Fruit fly (Drosophila melanogaster) whole organism, embryonic: ENCODE data around the gene CG7943.

ENCODE experiments used
- Asciz ChIP-seq: fragments of 200-800 bp; sonication (Bioruptor generic); optimal IDR thresholded peaks from 2 replicates; lab custom pipeline; 2017; ENCODE audit warnings: missing biosample characterization, mild to moderate bottlenecking, missing genetic modification characterization, missing genetic modification reagents
- Blimp-1 ChIP-seq: fragments of 200-800 bp; sonication (Bioruptor generic); optimal IDR thresholded peaks from 3 replicates; lab custom pipeline; 2018; ENCODE audit warnings: missing biosample characterization, missing genetic modification characterization, mild to moderate bottlenecking, moderate library complexity, missing genetic modification reagents
- CG10267 ChIP-seq: fragments of 200-800 bp; sonication (Bioruptor generic); optimal IDR thresholded peaks from 2 replicates; lab custom pipeline; 2018; ENCODE audit warnings: missing biosample characterization, mild to moderate bottlenecking, missing genetic modification characterization, moderate library complexity
- CG10431 ChIP-seq: fragments of 200-800 bp; sonication (Bioruptor generic); optimal IDR thresholded peaks from 3 replicates; lab custom pipeline; 2018; ENCODE audit warnings: missing biosample characterization, mild to moderate bottlenecking, missing genetic modification characterization
- CG11456 ChIP-seq: fragments of 200-800 bp; sonication (Bioruptor generic); IDR thresholded peaks from 3 replicates; pipeline ENCODE4 v1.3.6; 2022; ENCODE audit warnings: missing biosample characterization, missing genetic modification characterization
- CG12299 ChIP-seq: fragments of 200-800 bp; sonication (Bioruptor generic); optimal IDR thresholded peaks from 2 replicates; lab custom pipeline; 2018; ENCODE audit warnings: missing biosample characterization, mild to moderate bottlenecking, missing genetic modification characterization
- CG15011 ChIP-seq: fragments of 200-800 bp; sonication (Bioruptor generic); optimal IDR thresholded peaks from 3 replicates; lab custom pipeline; 2018; ENCODE audit warnings: missing biosample characterization, mild to moderate bottlenecking, missing genetic modification characterization
- CG15514 ChIP-seq: fragments of 200-800 bp; sonication (Bioruptor generic); optimal IDR thresholded peaks from 3 replicates; lab custom pipeline; 2017; ENCODE audit warnings: missing biosample characterization, missing genetic modification characterization, mild to moderate bottlenecking, moderate library complexity, missing genetic modification reagents
- CG1792 ChIP-seq: fragments of 200-800 bp; sonication (Bioruptor generic); optimal IDR thresholded peaks from 2 replicates; lab custom pipeline; 2016; ENCODE audit warnings: missing biosample characterization, missing genetic modification characterization
- CG18599 ChIP-seq: fragments of 200-800 bp; sonication (Bioruptor generic); optimal IDR thresholded peaks from 3 replicates; lab custom pipeline; 2017; ENCODE audit warnings: missing biosample characterization, missing genetic modification characterization, mild to moderate bottlenecking, moderate library complexity, missing genetic modification reagents
- CG2678 ChIP-seq: fragments of 200-800 bp; sonication (Bioruptor generic); optimal IDR thresholded peaks from 3 replicates; lab custom pipeline; 2019; ENCODE audit warnings: missing biosample characterization, mild to moderate bottlenecking, missing genetic modification characterization, moderate library complexity
- CG30431 ChIP-seq: fragments of 200-800 bp; sonication (Bioruptor generic); optimal IDR thresholded peaks from 2 replicates; lab custom pipeline; 2017; ENCODE audit warnings: missing biosample characterization, missing genetic modification characterization
- CG31441 ChIP-seq: fragments of 200-800 bp; sonication (Bioruptor generic); IDR thresholded peaks from 2 replicates; pipeline ENCODE4 v1.3.6; 2022; ENCODE audit warnings: missing biosample characterization, missing genetic modification characterization
- CG5180 ChIP-seq: fragments of 200-800 bp; sonication (Bioruptor generic); optimal IDR thresholded peaks from 3 replicates; lab custom pipeline; 2017; ENCODE audit warnings: missing biosample characterization, missing genetic modification characterization, mild to moderate bottlenecking, moderate library complexity, missing genetic modification reagents
- CG7271 ChIP-seq: fragments of 200-800 bp; sonication (Bioruptor generic); optimal IDR thresholded peaks from 2 replicates; lab custom pipeline; 2018; ENCODE audit warnings: missing biosample characterization, mild to moderate bottlenecking, missing genetic modification characterization, moderate library complexity
- CG7928 ChIP-seq: fragments of 200-800 bp; sonication (Bioruptor generic); optimal IDR thresholded peaks from 2 replicates; lab custom pipeline; 2017; ENCODE audit warnings: missing biosample characterization, mild to moderate bottlenecking, missing genetic modification characterization
- CG7987 ChIP-seq: fragments of 200-800 bp; sonication (Bioruptor generic); optimal IDR thresholded peaks from 2 replicates; lab custom pipeline; 2018; ENCODE audit warnings: missing biosample characterization, mild to moderate bottlenecking, missing genetic modification characterization, moderate library complexity
- CG9932 ChIP-seq: fragments of 200-800 bp; sonication (Bioruptor generic); IDR thresholded peaks from 2 replicates; pipeline ENCODE4 v1.3.6; 2022; ENCODE audit warnings: missing biosample characterization, missing genetic modification characterization
- CrebB ChIP-seq: fragments of 200-800 bp; sonication (Bioruptor generic); optimal IDR thresholded peaks from 3 replicates; lab custom pipeline; 2018; ENCODE audit warnings: missing biosample characterization, mild to moderate bottlenecking, missing genetic modification characterization
- ERR ChIP-seq: fragments of 200-800 bp; sonication (Bioruptor generic); optimal IDR thresholded peaks from 2 replicates; lab custom pipeline; 2016; ENCODE audit warnings: missing biosample characterization, missing genetic modification characterization
- H2.0 ChIP-seq: fragments of 200-800 bp; sonication (Bioruptor generic); IDR thresholded peaks from 2 replicates; pipeline ENCODE4 v1.3.6; 2022; ENCODE audit warnings: missing biosample characterization, missing genetic modification characterization
- Hr3 ChIP-seq: fragments of 200-800 bp; sonication (Bioruptor generic); optimal IDR thresholded peaks from 3 replicates; lab custom pipeline; 2016; ENCODE audit warnings: missing biosample characterization, missing genetic modification characterization
- Mrtf ChIP-seq: fragments of 200-800 bp; sonication (Bioruptor generic); IDR thresholded peaks from 3 replicates; pipeline ENCODE4 v1.3.6; 2022; ENCODE audit warnings: missing biosample characterization, missing genetic modification characterization
- Nf-YC ChIP-seq: fragments of 200-800 bp; optimal IDR thresholded peaks from 3 replicates; lab custom pipeline; 2019; ENCODE audit warnings: missing biosample characterization, mild to moderate bottlenecking, missing genetic modification characterization, moderate library complexity
- PHDP ChIP-seq: fragments of 200-800 bp; sonication (Bioruptor generic); optimal IDR thresholded peaks from 3 replicates; lab custom pipeline; 2018; ENCODE audit warnings: missing biosample characterization, mild to moderate bottlenecking, missing genetic modification characterization, moderate library complexity
- Pdp1 ChIP-seq, 2 experiments: fragments of 200-800 bp; sonication (Bioruptor generic); optimal IDR thresholded peaks; 3 replicates each; lab custom pipeline; 2016; ENCODE audit warnings: missing biosample characterization in 2 of 2, missing genetic modification characterization in 2 of 2, mild to moderate bottlenecking in 1 of 2, moderate library complexity in 1 of 2
- Poxn ChIP-seq: fragments of 200-800 bp; sonication (Bioruptor generic); IDR thresholded peaks from 2 replicates; pipeline ENCODE4 v1.3.6; 2022; ENCODE audit warnings: missing biosample characterization, missing genetic modification characterization
- Six4 ChIP-seq: fragments of 200-800 bp; sonication (Bioruptor generic); optimal IDR thresholded peaks from 2 replicates; lab custom pipeline; 2016; ENCODE audit warnings: missing biosample characterization, missing genetic modification characterization
- Sry-β ChIP-seq: fragments of 200-800 bp; sonication (Bioruptor generic); optimal IDR thresholded peaks from 2 replicates; lab custom pipeline; 2018; ENCODE audit warnings: missing biosample characterization, mild to moderate bottlenecking, missing genetic modification characterization, moderate library complexity
- abd-A ChIP-seq: fragments of 200-800 bp; sonication (Bioruptor generic); optimal IDR thresholded peaks from 3 replicates; lab custom pipeline; 2019; ENCODE audit warnings: missing biosample characterization, mild to moderate bottlenecking, missing genetic modification characterization, moderate library complexity
- bcd ChIP-seq: fragments of 200-800 bp; sonication (Bioruptor generic); optimal IDR thresholded peaks from 2 replicates; lab custom pipeline; 2017; ENCODE audit warnings: missing biosample characterization, mild to moderate bottlenecking, missing genetic modification characterization
- bsh ChIP-seq, 2 experiments: fragments of 200-800 bp; sonication (Bioruptor generic); optimal IDR thresholded peaks; 2 replicates each; lab custom pipeline; 2017 to 2018; ENCODE audit warnings: mild to moderate bottlenecking in 2 of 2, missing biosample characterization in 2 of 2, missing genetic modification characterization in 2 of 2, moderate library complexity in 1 of 2
- crp ChIP-seq, 2 experiments: fragments of 200-800 bp; sonication (Bioruptor generic); optimal IDR thresholded peaks; 2 replicates in 1 of 2; 3 replicates in 1 of 2; lab custom pipeline; 2017; ENCODE audit warnings: missing biosample characterization in 2 of 2, missing genetic modification characterization in 2 of 2, mild to moderate bottlenecking in 1 of 2, moderate library complexity in 1 of 2
- dimm ChIP-seq: fragments of 200-800 bp; sonication (Bioruptor generic); IDR thresholded peaks from 2 replicates; pipeline ENCODE4 v1.3.6; 2022; ENCODE audit warnings: missing biosample characterization, missing genetic modification characterization
- dmrt99B ChIP-seq: fragments of 200-800 bp; sonication (Bioruptor generic); optimal IDR thresholded peaks from 2 replicates; lab custom pipeline; 2018; ENCODE audit warnings: missing biosample characterization, mild to moderate bottlenecking, missing genetic modification characterization, moderate library complexity
- gsb-n ChIP-seq: fragments of 200-800 bp; sonication (Bioruptor generic); optimal IDR thresholded peaks from 3 replicates; lab custom pipeline; 2018; ENCODE audit warnings: missing biosample characterization, mild to moderate bottlenecking, missing genetic modification characterization
- h ChIP-seq: fragments of >200 bp; optimal IDR thresholded peaks from 2 replicates; lab custom pipeline; 2017
- hbn ChIP-seq: fragments of 200-800 bp; sonication (Bioruptor generic); IDR thresholded peaks from 2 replicates; pipeline ENCODE4 v1.3.6; 2022; ENCODE audit warnings: missing biosample characterization, missing genetic modification characterization; ENCODE audit not compliant: partially characterized antibody
- jumu ChIP-seq: fragments of 200-800 bp; sonication (Bioruptor generic); optimal IDR thresholded peaks from 3 replicates; lab custom pipeline; 2016; ENCODE audit warnings: missing biosample characterization, missing genetic modification characterization
- klu ChIP-seq: fragments of 200-800 bp; sonication (Bioruptor generic); IDR thresholded peaks from 2 replicates; pipeline ENCODE4 v1.3.6; 2022; ENCODE audit warnings: missing biosample characterization, missing genetic modification characterization
- mld ChIP-seq: fragments of 200-800 bp; sonication (Bioruptor generic); IDR thresholded peaks from 3 replicates; pipeline ENCODE4 v1.3.6; 2022; ENCODE audit warnings: missing biosample characterization, missing genetic modification characterization; ENCODE audit not compliant: partially characterized antibody
- nerfin-1 ChIP-seq: fragments of 200-800 bp; sonication (Bioruptor generic); optimal IDR thresholded peaks from 3 replicates; lab custom pipeline; 2019; ENCODE audit warnings: missing biosample characterization, mild to moderate bottlenecking, missing genetic modification characterization, moderate library complexity
- nom ChIP-seq: fragments of 200-800 bp; sonication (Bioruptor generic); optimal IDR thresholded peaks from 2 replicates; lab custom pipeline; 2017; ENCODE audit warnings: missing biosample characterization, missing genetic modification characterization, mild to moderate bottlenecking, moderate library complexity, missing genetic modification reagents
- odd ChIP-seq: fragments of 200-800 bp; sonication (Bioruptor generic); optimal IDR thresholded peaks from 2 replicates; lab custom pipeline; 2017; ENCODE audit warnings: missing biosample characterization, mild to moderate bottlenecking, missing genetic modification characterization
- run ChIP-seq: fragments of 200-800 bp; sonication (Bioruptor generic); optimal IDR thresholded peaks from 3 replicates; lab custom pipeline; 2018; ENCODE audit warnings: missing biosample characterization, mild to moderate bottlenecking, missing genetic modification characterization
- scrt ChIP-seq: fragments of 200-800 bp; sonication (Bioruptor generic); optimal IDR thresholded peaks from 2 replicates; lab custom pipeline; 2018; ENCODE audit warnings: missing biosample characterization, mild to moderate bottlenecking, missing genetic modification characterization, moderate library complexity
- unc-4 ChIP-seq: fragments of 200-800 bp; sonication (Bioruptor generic); IDR thresholded peaks from 2 replicates; pipeline ENCODE4 v1.3.6; 2022; ENCODE audit warnings: missing biosample characterization, missing genetic modification characterization; ENCODE audit not compliant: partially characterized antibody
- zen2 ChIP-seq: fragments of 200-800 bp; sonication (Bioruptor generic); IDR thresholded peaks from 3 replicates; pipeline ENCODE4 v1.3.6; 2022; ENCODE audit warnings: missing biosample characterization, missing genetic modification characterization; ENCODE audit not compliant: partially characterized antibody

The CG7943 gene

DNA sequence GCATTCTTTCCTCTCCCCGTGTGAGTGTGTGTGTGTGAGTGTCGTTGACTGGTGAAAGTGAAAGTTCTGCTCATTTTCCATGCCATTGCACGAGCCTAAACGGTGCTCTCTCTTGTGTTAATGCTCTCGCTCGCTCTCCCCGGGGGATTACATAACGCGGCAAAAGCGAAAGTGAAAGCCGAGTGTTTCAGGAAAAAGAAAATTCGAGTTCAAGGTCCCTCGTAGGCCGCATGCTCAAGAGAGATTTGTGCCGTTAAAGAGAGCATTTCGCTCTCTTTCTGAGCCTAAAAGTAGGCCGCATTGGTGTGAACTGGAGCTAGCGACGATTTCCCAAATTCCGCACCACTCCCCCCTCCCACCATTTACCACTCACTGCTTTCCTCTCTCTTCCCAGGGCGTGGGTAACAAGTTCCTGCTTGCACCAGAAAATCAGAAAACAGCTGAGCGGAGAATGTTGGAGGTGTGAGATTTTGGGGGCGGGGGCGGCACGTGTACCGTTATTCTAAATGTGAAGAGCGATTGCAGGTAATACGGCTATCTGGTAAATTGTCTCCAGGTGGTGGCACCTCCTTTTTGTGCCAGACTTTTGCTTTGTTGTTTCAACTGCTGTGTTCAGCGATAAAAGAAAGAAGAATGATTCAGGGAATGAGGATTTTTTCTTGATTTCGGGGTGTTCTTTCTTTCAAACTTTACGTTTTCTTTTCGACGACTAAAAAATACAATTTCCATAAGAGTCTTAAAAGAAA is 44.2 kb downstream of the CG7943 start (continued):
- TF ChIP-seq Hr3 (GFP tag; lab: Kevin White, UChicago) (no peak), CG18599 (no peak), Six4 (GFP tag; lab: Kevin White, UChicago) (no peak), CG7987 (no peak), klu (GFP tag; lab: Robert Waterston, UW) (no peak), CG1792 (GFP tag; lab: Kevin White, UChicago) (no peak), crp (GFP tag; optimal IDR thresholded peaks at IDR 0.05; lab: Kevin White, UChicago) (peak in 1 of 2 experiments; percentile 41), CG31441 (GFP tag; lab: Robert Waterston, UW) (no peak), Mrtf (no peak), Poxn (GFP tag; lab: Robert Waterston, UW) (no peak), CG12299 (tag; lab: Kevin White, UChicago) (no peak), CG10431 (GFP tag; lab: Kevin White, UChicago) (no peak), PHDP (tag; lab: Kevin White, UChicago) (no peak), H2.0 (GFP tag; lab: Robert Waterston, UW) (no peak), CG5180 (GFP tag; lab: Kevin White, UChicago) (no peak), hbn (no peak), h (lab: Kevin White, UChicago) (no peak), dmrt99B (tag; lab: Kevin White, UChicago) (no peak), CG2678 (tag; lab: Kevin White, UChicago) (no peak), ERR (GFP tag; lab: Kevin White, UChicago) (no peak), CG30431 (GFP tag; lab: Kevin White, UChicago) (no peak), CG15011 (no peak), Nf-YC (no peak), dimm (GFP tag; lab: Robert Waterston, UW) (no peak), CrebB (no peak), jumu (GFP tag; lab: Kevin White, UChicago) (no peak), zen2 (GFP tag; lab: Robert Waterston, UW) (0 out of 3 replicates have a peak, but pooled peaks have one; percentile 50), odd (no peak), bcd (no peak), CG9932 (no peak), mld (no peak), abd-A (tag; lab: Kevin White, UChicago) (peak; percentile 8), bsh (GFP tag; optimal IDR thresholded peaks at IDR 0.05; lab: Kevin White, UChicago) (no peak), nerfin-1 (tag; lab: Kevin White, UChicago) (no peak), gsb-n (tag; lab: Kevin White, UChicago) (no peak), CG10267 (tag; lab: Kevin White, UChicago) (no peak), CG11456 (no peak), Pdp1 (GFP tag; optimal IDR thresholded peaks at IDR 0.05; lab: Kevin White, UChicago) (peak in 1 of 2 experiments; percentile 90), scrt (GFP tag; lab: Kevin White, UChicago) (peak; percentile 26), CG7271 (tag; lab: Kevin White, UChicago) (no peak), Sry-β (GFP tag; lab: Kevin White, UChicago) (no peak), CG7928 (GFP tag; lab: Kevin White, UChicago) (no peak), Blimp-1 (GFP tag; lab: Kevin White, UChicago) (peak; percentile 94), nom (GFP tag; lab: Kevin White, UChicago) (peak; percentile 32), Asciz (GFP tag; lab: Kevin White, UChicago) (no peak), unc-4 (GFP tag; lab: Robert Waterston, UW) (no peak), CG15514 (GFP tag; lab: Kevin White, UChicago) (no peak), run (tag; lab: Kevin White, UChicago) (no peak)
